Fruit fly (Drosophila melanogaster): ENCODE measurements around the gene asun.

Gene asun

dm6 chr3R:16247609-16248499 lies 16.2 kb upstream of the asun start (continued):
- TF ChIP-seq CG6276 (GFP tag; optimal IDR thresholded peaks at IDR 0.05) (peak; percentile 71), CG3919 (GFP tag; optimal IDR thresholded peaks at IDR 0.05) (peak; percentile 91), Sox14 (GFP tag; optimal IDR thresholded peaks at IDR 0.05) (peak; percentile 39), acj6 (GFP tag; optimal IDR thresholded peaks at IDR 0.05) (peak; percentile 64), Sox15 (GFP tag; optimal IDR thresholded peaks at IDR 0.05) (peak; percentile 2), eg (GFP tag; IDR thresholded peaks at IDR 0.05) (peak; percentile 79), CG6163 (GFP tag; IDR thresholded peaks at IDR 0.05) (peak; percentile 77; the same call in 2 of the 3 replicates), pdm3 (GFP tag; optimal IDR thresholded peaks at IDR 0.05) (peak; percentile 65), CG3032 (tag; optimal IDR thresholded peaks at IDR 0.05) (peak; percentile 83), Eip93F (GFP tag; optimal IDR thresholded peaks at IDR 0.05) (no peak), CG32006 (GFP tag; optimal IDR thresholded peaks at IDR 0.05) (peak; percentile 84)

DNA sequence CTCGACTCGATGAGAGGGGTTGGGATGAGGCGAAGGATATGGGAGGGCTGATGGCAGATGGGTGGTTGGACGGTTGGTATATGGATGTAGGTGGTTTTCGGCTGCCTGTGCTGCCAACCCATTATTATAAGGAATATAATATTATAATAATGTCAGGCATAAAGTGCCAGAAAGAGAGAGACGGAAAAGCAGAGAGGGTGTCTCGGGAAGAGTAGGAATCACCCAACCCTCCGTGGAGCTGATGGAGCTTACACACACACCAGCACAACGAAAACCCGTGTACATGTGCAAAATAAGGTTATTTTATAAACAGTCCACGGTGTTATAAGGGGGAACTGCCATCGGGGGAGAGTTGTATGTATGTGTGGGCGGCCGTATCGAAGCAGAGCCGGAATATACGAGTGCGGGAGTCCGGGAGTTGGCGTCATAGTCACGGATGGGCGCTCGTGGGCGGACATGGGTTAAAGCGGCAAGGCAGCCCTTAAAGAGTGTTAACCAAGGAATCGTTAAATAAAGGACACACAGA lies 15.5 kb upstream of the asun start:
- TF ChIP-seq CG11762 (GFP tag; optimal IDR thresholded peaks at IDR 0.05; ENCODE audit: insufficient read depth) (no peak), CG6276 (GFP tag; optimal IDR thresholded peaks at IDR 0.05) (no peak), net (GFP tag; optimal IDR thresholded peaks at IDR 0.05) (no peak)

dm6 chr3R:16249510-16249828 lies 14.6 kb upstream of the asun start:
- peak; percentile 22 for TF ChIP-seq CG7368 (GFP tag; optimal IDR thresholded peaks at IDR 0.05)
- TF ChIP-seq CG1621 (tag; optimal IDR thresholded peaks at IDR 0.05), result peak; percentile 17
- TF ChIP-seq Hr38 (GFP tag; optimal IDR thresholded peaks at IDR 0.05), result no peak
- peak; percentile 55 for TF ChIP-seq pdm3 (GFP tag; optimal IDR thresholded peaks at IDR 0.05)
- peak; percentile 93 for TF ChIP-seq CG10669 (GFP tag; optimal IDR thresholded peaks at IDR 0.05)
- no peak for TF ChIP-seq CG16779 (tag; optimal IDR thresholded peaks at IDR 0.05)
- TF ChIP-seq CG34406 (GFP tag; optimal IDR thresholded peaks at IDR 0.05), result no peak

dm6 chr3R:16249829-16250814 lies 13.9 kb upstream of the asun start:
- TF ChIP-seq CG9139 (GFP tag; optimal IDR thresholded peaks at IDR 0.05) (peak; percentile 65), achi (GFP tag; optimal IDR thresholded peaks at IDR 0.05) (peak; percentile 48), Gug (GFP tag; IDR thresholded peaks at IDR 0.05) (no peak), CG11902 (GFP tag; optimal IDR thresholded peaks at IDR 0.05) (peak; percentile 14), CG32006 (GFP tag; optimal IDR thresholded peaks at IDR 0.05) (peak; percentile 64), CG6276 (GFP tag; optimal IDR thresholded peaks at IDR 0.05) (peak; percentile 35), CG10669 (GFP tag; optimal IDR thresholded peaks at IDR 0.05) (peak; percentile 27), dac (GFP tag; optimal IDR thresholded peaks at IDR 0.05) (peak; percentile 29), Hr38 (GFP tag; optimal IDR thresholded peaks at IDR 0.05) (no peak), eg (GFP tag; IDR thresholded peaks at IDR 0.05) (no peak), Sox14 (GFP tag; optimal IDR thresholded peaks at IDR 0.05) (peak; percentile 65), ss (GFP tag; optimal IDR thresholded peaks at IDR 0.05) (peak; percentile 74 to 85), CG3919 (GFP tag; optimal IDR thresholded peaks at IDR 0.05) (peak; percentile 65), CG34406 (GFP tag; optimal IDR thresholded peaks at IDR 0.05) (peak; percentile 45), Eip93F (GFP tag; optimal IDR thresholded peaks at IDR 0.05) (peak; percentile 62), Ets21C (GFP tag; optimal IDR thresholded peaks at IDR 0.05) (peak; percentile 40), topi (GFP tag; optimal IDR thresholded peaks at IDR 0.05) (peak; percentile 53), Blimp-1 (GFP tag; optimal IDR thresholded peaks at IDR 0.05) (peak; percentile 30), CG7368 (GFP tag; optimal IDR thresholded peaks at IDR 0.05) (peak; percentile 59), CG11294 (GFP tag; IDR thresholded peaks at IDR 0.05) (no peak), CG11762 (GFP tag; optimal IDR thresholded peaks at IDR 0.05; ENCODE audit: insufficient read depth) (peak; percentile 3), Sox15 (GFP tag; optimal IDR thresholded peaks at IDR 0.05) (peak; percentile 36), CG10631 (GFP tag; optimal IDR thresholded peaks at IDR 0.05) (peak; percentile 40), svp (GFP tag) (peak; percentile 94), CG6792 (GFP tag; optimal IDR thresholded peaks at IDR 0.05) (peak; percentile 76), lz (GFP tag; optimal IDR thresholded peaks at IDR 0.05) (peak; percentile 50), cyc (GFP tag; optimal IDR thresholded peaks at IDR 0.05) (peak; percentile 59), Hr39 (GFP tag; optimal IDR thresholded peaks at IDR 0.05) (peak; percentile 69), acj6 (GFP tag; optimal IDR thresholded peaks at IDR 0.05) (peak; percentile 65), dsx (GFP tag; optimal IDR thresholded peaks at IDR 0.05; ENCODE audit: poor library complexity, severe bottlenecking) (peak; percentile 55), CG4318 (GFP tag; optimal IDR thresholded peaks at IDR 0.05) (no peak), CG15336 (GFP tag; IDR thresholded peaks at IDR 0.05) (no peak)
